Fruit fly (Drosophila melanogaster) whole organism, embryonic: Measurements from ENCODE around the gene Sk1.

Experiments used
- ATbp ChIP-seq: fragments of 200-800 bp; sonication (Bioruptor generic); optimal IDR thresholded peaks from 2 replicates; lab custom pipeline; 2017; ENCODE audit warnings: missing biosample characterization, mild to moderate bottlenecking, missing genetic modification characterization, missing genetic modification reagents
- Atf-2 ChIP-seq: fragments of 200-800 bp; sonication (Bioruptor generic); optimal IDR thresholded peaks from 2 replicates; lab custom pipeline; 2016; ENCODE audit warnings: missing biosample characterization, missing genetic modification characterization
- CG11504 ChIP-seq: fragments of 200-800 bp; sonication (Bioruptor generic); optimal IDR thresholded peaks from 3 replicates; lab custom pipeline; 2019; ENCODE audit warnings: missing biosample characterization, mild to moderate bottlenecking, missing genetic modification characterization, moderate library complexity
- CG11696 ChIP-seq: fragments of 200-800 bp; sonication (Bioruptor generic); IDR thresholded peaks from 2 replicates; pipeline ENCODE4 v1.3.6; 2022; ENCODE audit warnings: missing biosample characterization, missing genetic modification characterization
- CG12299 ChIP-seq: fragments of 200-800 bp; sonication (Bioruptor generic); optimal IDR thresholded peaks from 2 replicates; lab custom pipeline; 2018; ENCODE audit warnings: missing biosample characterization, mild to moderate bottlenecking, missing genetic modification characterization
- CG12391 ChIP-seq: fragments of 200-800 bp; sonication (Bioruptor generic); optimal IDR thresholded peaks from 3 replicates; lab custom pipeline; 2018; ENCODE audit warnings: missing biosample characterization, mild to moderate bottlenecking, missing genetic modification characterization, moderate library complexity
- CG13775 ChIP-seq: fragments of 200-800 bp; sonication (Bioruptor generic); optimal IDR thresholded peaks from 3 replicates; lab custom pipeline; 2017; ENCODE audit warnings: missing biosample characterization, mild to moderate bottlenecking, missing genetic modification characterization
- CG16779 ChIP-seq: fragments of 200-800 bp; sonication (Bioruptor generic); IDR thresholded peaks from 2 replicates; pipeline ENCODE4 v1.3.6; 2022; ENCODE audit warnings: missing biosample characterization, missing genetic modification characterization
- CG17361 ChIP-seq: fragments of 200-800 bp; sonication (Bioruptor generic); IDR thresholded peaks from 3 replicates; pipeline ENCODE4 v1.3.6; 2022; ENCODE audit warnings: missing biosample characterization, missing genetic modification characterization
- CG17802 ChIP-seq: fragments of 200-800 bp; sonication (Bioruptor generic); optimal IDR thresholded peaks from 2 replicates; lab custom pipeline; 2018; ENCODE audit warnings: missing biosample characterization, mild to moderate bottlenecking, missing genetic modification characterization, moderate library complexity
- CG2678 ChIP-seq: fragments of 200-800 bp; sonication (Bioruptor generic); optimal IDR thresholded peaks from 3 replicates; lab custom pipeline; 2019; ENCODE audit warnings: missing biosample characterization, mild to moderate bottlenecking, missing genetic modification characterization, moderate library complexity
- CG3163 ChIP-seq: fragments of 200-800 bp; sonication (Bioruptor generic); optimal IDR thresholded peaks from 3 replicates; lab custom pipeline; 2016; ENCODE audit warnings: missing biosample characterization, missing genetic modification characterization
- CG34224 ChIP-seq: fragments of 200-800 bp; sonication (Bioruptor generic); IDR thresholded peaks from 3 replicates; pipeline ENCODE4 v1.3.6; 2022; ENCODE audit warnings: missing biosample characterization, missing genetic modification characterization; ENCODE audit not compliant: partially characterized antibody
- CG34376 ChIP-seq: fragments of 200-800 bp; sonication (Bioruptor generic); optimal IDR thresholded peaks from 2 replicates; lab custom pipeline; 2018; ENCODE audit warnings: missing biosample characterization, mild to moderate bottlenecking, missing genetic modification characterization
- CG3995 ChIP-seq: fragments of 200-800 bp; sonication (Bioruptor generic); optimal IDR thresholded peaks from 3 replicates; lab custom pipeline; 2016; ENCODE audit warnings: missing biosample characterization, missing genetic modification characterization
- CG4404 ChIP-seq: fragments of 200-800 bp; sonication (Bioruptor generic); IDR thresholded peaks from 2 replicates; pipeline ENCODE4 v1.3.6; 2022; ENCODE audit warnings: missing biosample characterization, missing genetic modification characterization
- CG6765 ChIP-seq: fragments of 200-800 bp; sonication (Bioruptor generic); optimal IDR thresholded peaks from 3 replicates; lab custom pipeline; 2017; ENCODE audit warnings: missing biosample characterization, mild to moderate bottlenecking, missing genetic modification characterization
- CG7357 ChIP-seq: fragments of 200-800 bp; sonication (Bioruptor generic); IDR thresholded peaks from 3 replicates; pipeline ENCODE4 v1.3.6; 2022; ENCODE audit warnings: missing biosample characterization, missing genetic modification characterization
- CG7556 ChIP-seq: fragments of 200-800 bp; sonication (Bioruptor generic); optimal IDR thresholded peaks from 2 replicates; lab custom pipeline; 2017; ENCODE audit warnings: missing biosample characterization, mild to moderate bottlenecking, missing genetic modification characterization
- CG7987 ChIP-seq: fragments of 200-800 bp; sonication (Bioruptor generic); optimal IDR thresholded peaks from 2 replicates; lab custom pipeline; 2018; ENCODE audit warnings: missing biosample characterization, mild to moderate bottlenecking, missing genetic modification characterization, moderate library complexity
- CG9932 ChIP-seq: fragments of 200-800 bp; sonication (Bioruptor generic); IDR thresholded peaks from 2 replicates; pipeline ENCODE4 v1.3.6; 2022; ENCODE audit warnings: missing biosample characterization, missing genetic modification characterization
- CTCF ChIP-seq: fragments of 200-800 bp; sonication (Bioruptor generic); optimal IDR thresholded peaks from 2 replicates; lab custom pipeline; 2017; ENCODE audit warnings: missing biosample characterization, mild to moderate bottlenecking, missing genetic modification characterization, moderate library complexity
- Dfd ChIP-seq, 2 experiments: fragments of >200 bp; optimal IDR thresholded peaks; 2 replicates each; lab custom pipeline; 2017; ENCODE audit warnings: missing biosample characterization in 2 of 2, missing genetic modification characterization in 2 of 2
- Doc2 ChIP-seq: fragments of 200-800 bp; sonication (Bioruptor generic); IDR thresholded peaks from 2 replicates; pipeline ENCODE4 v1.3.6; 2022; ENCODE audit warnings: missing biosample characterization, missing genetic modification characterization
- Drgx ChIP-seq: fragments of 200-800 bp; sonication (Bioruptor generic); IDR thresholded peaks from 2 replicates; pipeline ENCODE4 v1.3.6; 2022; ENCODE audit warnings: missing biosample characterization, missing genetic modification characterization
- H2.0 ChIP-seq: fragments of 200-800 bp; sonication (Bioruptor generic); IDR thresholded peaks from 2 replicates; pipeline ENCODE4 v1.3.6; 2022; ENCODE audit warnings: missing biosample characterization, missing genetic modification characterization
- HmgZ ChIP-seq: fragments of 200-800 bp; sonication (Bioruptor generic); optimal IDR thresholded peaks from 2 replicates; lab custom pipeline; 2018; ENCODE audit warnings: missing biosample characterization, mild to moderate bottlenecking, missing genetic modification characterization
- Hr51 ChIP-seq, 2 experiments: fragments of 200-800 bp; sonication (Bioruptor generic); optimal IDR thresholded peaks; 2 replicates in 1 of 2; 3 replicates in 1 of 2; lab custom pipeline; 2016 to 2018; ENCODE audit warnings: missing biosample characterization in 2 of 2, missing genetic modification characterization in 2 of 2, mild to moderate bottlenecking in 1 of 2, moderate library complexity in 1 of 2
- Med ChIP-seq: fragments of 200-800 bp; sonication (Bioruptor generic); peaks from one replicate; lab custom pipeline; 2016; ENCODE audit warnings: missing biosample characterization, missing genetic modification characterization, mild to moderate bottlenecking, inconsistent platforms, moderate library complexity
- Rfx ChIP-seq: fragments of 200-800 bp; sonication (Bioruptor generic); IDR thresholded peaks from 2 replicates; pipeline ENCODE4 v1.3.6; 2022; ENCODE audit warnings: missing biosample characterization, missing genetic modification characterization
- Sox102F ChIP-seq: fragments of 200-800 bp; sonication (Bioruptor generic); optimal IDR thresholded peaks from 2 replicates; lab custom pipeline; 2018; ENCODE audit warnings: missing biosample characterization, mild to moderate bottlenecking, missing genetic modification characterization, moderate library complexity
- Sry-β ChIP-seq: fragments of 200-800 bp; sonication (Bioruptor generic); optimal IDR thresholded peaks from 2 replicates; lab custom pipeline; 2018; ENCODE audit warnings: missing biosample characterization, mild to moderate bottlenecking, missing genetic modification characterization, moderate library complexity
- Sry-δ ChIP-seq: fragments of 200-800 bp; sonication (Bioruptor generic); optimal IDR thresholded peaks from 2 replicates; lab custom pipeline; 2016; ENCODE audit warnings: missing biosample characterization, missing genetic modification characterization
- Taf1 ChIP-seq: fragments of 200-800 bp; sonication (Bioruptor generic); IDR thresholded peaks from 2 replicates; pipeline ENCODE4 v1.3.6; 2022; ENCODE audit warnings: missing biosample characterization, missing genetic modification characterization
- Trl ChIP-seq, 3 experiments: fragments of >200 bp in 2 of 3; fragments of 200-800 bp in 1 of 3; sonication (Bioruptor generic) in 1 of 3; optimal IDR thresholded peaks; 2 replicates in 1 of 3; 3 replicates in 2 of 3; lab custom pipeline; 2016 to 2017; ENCODE audit warnings: missing biosample characterization in 1 of 3, missing genetic modification characterization in 1 of 3
- YL-1 ChIP-seq: fragments of 200-800 bp; sonication (Bioruptor generic); optimal IDR thresholded peaks from 3 replicates; lab custom pipeline; 2017; ENCODE audit warnings: missing biosample characterization, mild to moderate bottlenecking, missing genetic modification characterization
- ab ChIP-seq: fragments of 200-800 bp; sonication (Bioruptor generic); optimal IDR thresholded peaks from 2 replicates; lab custom pipeline; 2016; ENCODE audit warnings: missing biosample characterization, missing genetic modification characterization
- chm ChIP-seq: fragments of 200-800 bp; sonication (Bioruptor generic); IDR thresholded peaks from 2 replicates; pipeline ENCODE4 v1.3.6; 2022; ENCODE audit warnings: missing biosample characterization, missing genetic modification characterization
- corto ChIP-seq: fragments of 200-800 bp; sonication (Bioruptor generic); optimal IDR thresholded peaks from 2 replicates; lab custom pipeline; 2016; ENCODE audit warnings: missing biosample characterization, mild to moderate bottlenecking, missing genetic modification characterization, moderate library complexity
- dati ChIP-seq: fragments of 200-800 bp; sonication (Bioruptor generic); IDR thresholded peaks from 2 replicates; pipeline ENCODE4 v1.3.6; 2022; ENCODE audit warnings: missing biosample characterization, missing genetic modification characterization
- fd3F ChIP-seq: fragments of 200-800 bp; sonication (Bioruptor generic); optimal IDR thresholded peaks from 2 replicates; lab custom pipeline; 2018; ENCODE audit warnings: missing biosample characterization, mild to moderate bottlenecking, missing genetic modification characterization, moderate library complexity
- nerfin-2 ChIP-seq: fragments of 200-800 bp; sonication (Bioruptor generic); IDR thresholded peaks from 2 replicates; pipeline ENCODE4 v1.3.6; 2022; ENCODE audit warnings: missing biosample characterization, missing genetic modification characterization; ENCODE audit not compliant: partially characterized antibody
- phol ChIP-seq: fragments of 200-800 bp; sonication (Bioruptor generic); optimal IDR thresholded peaks from 3 replicates; lab custom pipeline; 2018; ENCODE audit warnings: missing biosample characterization, mild to moderate bottlenecking, missing genetic modification characterization, moderate library complexity
- pum ChIP-seq: fragments of 200-800 bp; sonication (Bioruptor generic); optimal IDR thresholded peaks from 2 replicates; lab custom pipeline; 2016; ENCODE audit warnings: missing biosample characterization, missing genetic modification characterization
- seq ChIP-seq: fragments of 200-800 bp; sonication (Bioruptor generic); IDR thresholded peaks from 2 replicates; pipeline ENCODE4 v1.3.6; 2022; ENCODE audit warnings: missing biosample characterization, missing genetic modification characterization
- slp2 ChIP-seq: fragments of 200-800 bp; sonication (Bioruptor generic); optimal IDR thresholded peaks from 2 replicates; lab custom pipeline; 2016; ENCODE audit warnings: missing biosample characterization, missing genetic modification characterization
- toy ChIP-seq: fragments of 200-800 bp; sonication (Bioruptor generic); IDR thresholded peaks from 2 replicates; pipeline ENCODE4 v1.3.6; 2022; ENCODE audit warnings: missing biosample characterization, missing genetic modification characterization
- trh ChIP-seq: fragments of 200-800 bp; sonication (Bioruptor generic); optimal IDR thresholded peaks from 2 replicates; lab custom pipeline; 2016; ENCODE audit warnings: missing biosample characterization, missing genetic modification characterization
- unpg ChIP-seq: fragments of 200-800 bp; sonication (Bioruptor generic); optimal IDR thresholded peaks from 3 replicates; lab custom pipeline; 2018; ENCODE audit warnings: missing biosample characterization, mild to moderate bottlenecking, missing genetic modification characterization, moderate library complexity
- wek ChIP-seq: fragments of 200-800 bp; sonication (Bioruptor generic); optimal IDR thresholded peaks from 3 replicates; lab custom pipeline; 2018; ENCODE audit warnings: missing biosample characterization, mild to moderate bottlenecking, missing genetic modification characterization, moderate library complexity

The Sk1 gene

dm6 chrX:11423277-11423717 lies 19.0 kb upstream of the Sk1 start (continued):
- TF ChIP-seq ATbp, result peak; percentile 83
- TF ChIP-seq Rfx, result peak; percentile 95
- peak; percentile 78 for TF ChIP-seq CG12299 (tag; lab: Kevin White, UChicago)
- TF ChIP-seq ab (GFP tag; lab: Kevin White, UChicago), result peak; percentile 87
- peak; percentile 57; the same call in 1 of the 2 replicates for TF ChIP-seq toy
- peak; percentile 48 to 67 for TF ChIP-seq Trl (optimal IDR thresholded peaks at IDR 0.05; lab: Kevin White, UChicago)
- peak; percentile 83 for TF ChIP-seq Trl (GFP tag; optimal IDR thresholded peaks at IDR 0.05; lab: Kevin White, UChicago)
- no peak for TF ChIP-seq CG34224 (GFP tag; lab: Robert Waterston, UW)
- peak; percentile 84 for TF ChIP-seq H2.0
- no peak for TF ChIP-seq Dfd (GFP tag; optimal IDR thresholded peaks at IDR 0.05; lab: Kevin White, UChicago)
- peak; percentile 68 for TF ChIP-seq CG4404
- TF ChIP-seq CG12391, result peak; percentile 83
- TF ChIP-seq CG11696 (GFP tag; lab: Robert Waterston, UW), result peak; percentile 64; the same call in 1 of the 2 replicates
- TF ChIP-seq phol (tag; lab: Kevin White, UChicago), result peak; percentile 86
- peak; percentile 87; the same call in 1 of the 2 replicates for TF ChIP-seq chm (GFP tag; lab: Robert Waterston, UW)
- TF ChIP-seq Doc2 (GFP tag; lab: Robert Waterston, UW), result 0 out of 2 replicates have a peak, but pooled peaks have one; percentile 39
- peak; percentile 74 for TF ChIP-seq CG7987
- TF ChIP-seq corto (GFP tag; lab: Kevin White, UChicago), result peak; percentile 85
- TF ChIP-seq Drgx (GFP tag; lab: Robert Waterston, UW), result peak; percentile 80
- peak; percentile 75; the same call in 1 of the 2 replicates for TF ChIP-seq dati (GFP tag; lab: Robert Waterston, UW)
- TF ChIP-seq pum, result peak; percentile 70
- peak; percentile 90 for TF ChIP-seq fd3F (GFP tag; lab: Kevin White, UChicago)
- peak; percentile 58 for TF ChIP-seq CG3995 (GFP tag; lab: Kevin White, UChicago)
- TF ChIP-seq Hr51 (GFP tag; optimal IDR thresholded peaks at IDR 0.05; lab: Kevin White, UChicago), result peak; percentile 79 to 92
- peak; percentile 81 for TF ChIP-seq CG7357 (GFP tag; lab: Robert Waterston, UW)
- peak; percentile 16 for TF ChIP-seq CG17802 (tag; lab: Kevin White, UChicago)
- peak; percentile 91 for TF ChIP-seq Sox102F (GFP tag; lab: Kevin White, UChicago)
- peak; percentile 43 for TF ChIP-seq CG34376 (GFP tag; lab: Kevin White, UChicago)
- TF ChIP-seq nerfin-2 (GFP tag; lab: Robert Waterston, UW), result no peak
- peak; percentile 59 for TF ChIP-seq Sry-δ
- TF ChIP-seq CG11504 (tag; lab: Kevin White, UChicago), result peak; percentile 92
- peak; percentile 57; the same call in 1 of the 2 replicates for TF ChIP-seq CG16779 (GFP tag; lab: Robert Waterston, UW)
- TF ChIP-seq Sry-β (GFP tag; lab: Kevin White, UChicago), result no peak
- peak; percentile 58 for TF ChIP-seq trh (GFP tag; lab: Kevin White, UChicago)
- TF ChIP-seq CG9932 (GFP tag; lab: Robert Waterston, UW), result peak; percentile 87
- TF ChIP-seq Taf1 (GFP tag; lab: Robert Waterston, UW), result peak; percentile 68
- TF ChIP-seq CG17361, result peak; percentile 85
- TF ChIP-seq CTCF (GFP tag; lab: Kevin White, UChicago), result peak; percentile 30
- peak; percentile 78 for TF ChIP-seq CG13775 (GFP tag; lab: Kevin White, UChicago)
- peak; percentile 79 for TF ChIP-seq CG6765 (GFP tag; lab: Kevin White, UChicago)
- peak; percentile 81 for TF ChIP-seq Atf-2 (GFP tag; lab: Kevin White, UChicago)
- TF ChIP-seq HmgZ (tag; lab: Kevin White, UChicago), result peak; percentile 90
- peak; percentile 93 for TF ChIP-seq CG2678
- TF ChIP-seq seq (GFP tag; lab: Robert Waterston, UW), result peak; percentile 92; the same call in 1 of the 2 replicates
- TF ChIP-seq unpg, result peak; percentile 93
- TF ChIP-seq Med, result peak; percentile 99
- peak; percentile 74 for TF ChIP-seq CG3163 (GFP tag; lab: Kevin White, UChicago)
- TF ChIP-seq YL-1 (GFP tag; lab: Kevin White, UChicago), result peak; percentile 16
- peak; percentile 67 for TF ChIP-seq wek (GFP tag; lab: Kevin White, UChicago)
- peak; percentile 93 for TF ChIP-seq CG7556 (GFP tag; lab: Kevin White, UChicago)
- TF ChIP-seq slp2 (GFP tag; lab: Kevin White, UChicago), result peak; percentile 86
